Fruit fly (Drosophila melanogaster): ENCODE measurements around the gene dsh.

The dsh gene

DNA sequence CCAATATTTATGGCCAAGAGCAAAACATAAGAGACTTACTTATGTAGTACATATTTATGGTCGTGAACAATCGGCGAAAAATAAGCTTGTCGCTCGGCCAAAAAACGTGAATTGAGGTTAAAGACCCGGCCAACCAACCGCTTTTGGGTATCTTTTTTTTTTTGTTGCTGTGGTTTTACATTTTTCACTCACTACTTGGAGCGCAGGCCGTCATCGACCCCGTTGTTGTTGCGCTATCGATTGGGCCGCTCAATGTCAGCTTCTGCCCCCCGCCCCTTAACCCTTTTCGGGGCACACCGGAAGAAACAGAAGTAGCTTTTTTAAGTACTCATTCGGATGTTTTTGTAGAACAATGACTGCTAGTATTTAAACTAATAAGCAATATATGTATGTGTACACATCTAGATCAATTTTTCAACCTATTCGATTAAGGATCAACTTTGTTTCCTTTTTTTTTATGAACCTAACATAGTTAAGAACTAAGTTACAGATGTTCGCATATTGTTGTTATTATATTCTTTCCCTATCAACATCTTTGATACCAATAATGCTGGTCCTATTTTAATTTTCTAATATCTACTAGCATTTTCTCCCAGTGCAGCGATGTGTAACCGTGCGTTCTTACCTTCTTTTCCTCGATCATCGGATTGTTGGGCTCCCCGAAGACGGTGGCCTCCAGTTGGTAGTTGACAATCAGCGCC, 17.5 kb upstream of the dsh start (continued):
- no peak for TF ChIP-seq CG15514 (GFP tag; optimal IDR thresholded peaks at IDR 0.05)
- TF ChIP-seq peb (GFP tag; IDR thresholded peaks at IDR 0.05): no peak
- TF ChIP-seq CG7357 (GFP tag; IDR thresholded peaks at IDR 0.05): peak; percentile 58
- TF ChIP-seq CG10274 (GFP tag; optimal IDR thresholded peaks at IDR 0.05): peak; percentile 15
- TF ChIP-seq CG14441 (GFP tag; IDR thresholded peaks at IDR 0.05): peak; percentile 43
- TF ChIP-seq Sry-δ (GFP tag; optimal IDR thresholded peaks at IDR 0.05): peak; percentile 26
- TF ChIP-seq psq (GFP tag; optimal IDR thresholded peaks at IDR 0.05): no peak
- TF ChIP-seq CG9876 (GFP tag; optimal IDR thresholded peaks at IDR 0.05): no peak
- peak; percentile 58 for TF ChIP-seq BtbVII (GFP tag; optimal IDR thresholded peaks at IDR 0.05)
- no peak for TF ChIP-seq wdn (GFP tag; IDR thresholded peaks at IDR 0.05)
- no peak for TF ChIP-seq tll (GFP tag; optimal IDR thresholded peaks at IDR 0.05)
- peak; percentile 12; the same call in 1 of the 3 replicates for TF ChIP-seq CG11093 (GFP tag; IDR thresholded peaks at IDR 0.05)
- no peak for TF ChIP-seq Trl (optimal IDR thresholded peaks at IDR 0.05)
- peak; percentile 71 for TF ChIP-seq Trl (GFP tag; optimal IDR thresholded peaks at IDR 0.05)
- peak; percentile 27 for TF ChIP-seq dm (GFP tag; optimal IDR thresholded peaks at IDR 0.05)
- no peak for TF ChIP-seq nerfin-2 (GFP tag; IDR thresholded peaks at IDR 0.05; ENCODE audit: partially characterized antibody)
- no peak for TF ChIP-seq schlank (tag; optimal IDR thresholded peaks at IDR 0.05)
- 0 out of 2 replicates have a peak, but pooled peaks have one; percentile 20 for TF ChIP-seq CG4404 (GFP tag; IDR thresholded peaks at IDR 0.05)
- no peak for TF ChIP-seq ase (GFP tag; IDR thresholded peaks at IDR 0.05)
- TF ChIP-seq CG17361 (GFP tag; IDR thresholded peaks at IDR 0.05): no peak; the same call in none of the 3 replicates
- TF ChIP-seq crc (GFP tag; optimal IDR thresholded peaks at IDR 0.05): peak; percentile 62
- no peak for TF ChIP-seq tup (GFP tag; optimal IDR thresholded peaks at IDR 0.05)
- peak; percentile 59 for TF ChIP-seq CG4854 (GFP tag; optimal IDR thresholded peaks at IDR 0.05)
- no peak for TF ChIP-seq CG11560 (tag; IDR thresholded peaks at IDR 0.05)
- no peak for TF ChIP-seq CG7987 (GFP tag; optimal IDR thresholded peaks at IDR 0.05)
- TF ChIP-seq Stat92E (GFP tag; optimal IDR thresholded peaks at IDR 0.05): no peak
- peak; percentile 45 for TF ChIP-seq HmgZ (tag; optimal IDR thresholded peaks at IDR 0.05)
- no peak for TF ChIP-seq Rx (GFP tag; IDR thresholded peaks at IDR 0.05)
- TF ChIP-seq pho (GFP tag; optimal IDR thresholded peaks at IDR 0.05): peak; percentile 55
- peak; percentile 52 for TF ChIP-seq CG12942 (GFP tag; optimal IDR thresholded peaks at IDR 0.05)
- no peak for TF ChIP-seq TFAM (GFP tag; optimal IDR thresholded peaks at IDR 0.05)
- TF ChIP-seq E2f2 (GFP tag; IDR thresholded peaks at IDR 0.05): no peak; the same call in 1 of the 2 replicates
- TF ChIP-seq Oli (tag; optimal IDR thresholded peaks at IDR 0.05): peak; percentile 85
- TF ChIP-seq CG3726 (GFP tag; IDR thresholded peaks at IDR 0.05): no peak; the same call in 2 of the 3 replicates
- peak; percentile 20 for TF ChIP-seq caup (GFP tag; optimal IDR thresholded peaks at IDR 0.05; ENCODE audit: severe bottlenecking)
- TF ChIP-seq CG4360 (GFP tag; IDR thresholded peaks at IDR 0.05): peak; percentile 23; the same call in 1 of the 2 replicates
- TF ChIP-seq sens-2 (GFP tag; IDR thresholded peaks at IDR 0.05): no peak
- peak in 1 of 2 experiments; percentile 47 for TF ChIP-seq Eip74EF (GFP tag; optimal IDR thresholded peaks at IDR 0.05)
- peak; percentile 78 for TF ChIP-seq CG18262 (tag; optimal IDR thresholded peaks at IDR 0.05)
- TF ChIP-seq CG18619 (GFP tag; optimal IDR thresholded peaks at IDR 0.05): peak; percentile 69
- no peak for TF ChIP-seq sim (GFP tag; IDR thresholded peaks at IDR 0.05)
- peak; percentile 47 for TF ChIP-seq CG33213 (GFP tag; optimal IDR thresholded peaks at IDR 0.05)
- TF ChIP-seq CG10543 (GFP tag; optimal IDR thresholded peaks at IDR 0.05): no peak
- TF ChIP-seq CG14014 (GFP tag; IDR thresholded peaks at IDR 0.05): peak; percentile 68; the same call in 1 of the 2 replicates
- TF ChIP-seq CG12155 (GFP tag; optimal IDR thresholded peaks at IDR 0.05): peak; percentile 12
- no peak for TF ChIP-seq D19B (GFP tag; optimal IDR thresholded peaks at IDR 0.05)
- peak; percentile 54; the same call in 1 of the 2 replicates for TF ChIP-seq CG32532 (GFP tag; IDR thresholded peaks at IDR 0.05)
- no peak for TF ChIP-seq Hey (tag; optimal IDR thresholded peaks at IDR 0.05)
- TF ChIP-seq vvl (GFP tag; IDR thresholded peaks at IDR 0.05): peak; percentile 54
- TF ChIP-seq emc (GFP tag; optimal IDR thresholded peaks at IDR 0.05): no peak

All from whole organism, embryonic.